Worm (Caenorhabditis elegans): Measurements from ENCODE around the gene coa-3.

Gene coa-3

ce11 chrII:4573084-4573483 is 29.3 kb downstream of the coa-3 start:
- no peak for TF ChIP-seq lin-29 (GFP tag; IDR thresholded peaks at IDR 0.05)
- TF ChIP-seq dpl-1 (GFP tag; optimal IDR thresholded peaks at IDR 0.05) = no peak
- no peak for TF ChIP-seq mes-2 (tag; optimal IDR thresholded peaks at IDR 0.05; ENCODE audit: poor library complexity, severe bottlenecking)
- no peak for TF ChIP-seq arid-1 (GFP tag; conservative IDR thresholded peaks at IDR 0.05)
- TF ChIP-seq aha-1 (tag) = peak; percentile 80
- TF ChIP-seq dmd-9 (GFP tag; IDR thresholded peaks at IDR 0.05) = no peak
- 0 out of 2 replicates have a peak, but pooled peaks have one; percentile 4 for TF ChIP-seq mxl-2 (GFP tag; conservative IDR thresholded peaks at IDR 0.05)

ce11 chrII:4572579-4572978 is 29.9 kb downstream of the coa-3 start:
- TF ChIP-seq spr-3 (GFP tag; optimal IDR thresholded peaks at IDR 0.05) (no peak), nhr-48 (tag; optimal IDR thresholded peaks at IDR 0.05) (no peak), arid-1 (GFP tag; conservative IDR thresholded peaks at IDR 0.05) (no peak), daf-16 (GFP tag; optimal IDR thresholded peaks at IDR 0.05) (no peak), daf-16 (tag; optimal IDR thresholded peaks at IDR 0.05) (no peak), pqm-1 (tag; optimal IDR thresholded peaks at IDR 0.05) (no peak), daf-12 (tag; optimal IDR thresholded peaks at IDR 0.05) (no peak), zip-2 (tag; optimal IDR thresholded peaks at IDR 0.05) (no peak), sdz-12 (GFP tag; optimal IDR thresholded peaks at IDR 0.05) (no peak), dmd-9 (GFP tag; IDR thresholded peaks at IDR 0.05) (no peak), mdl-1 (tag; optimal IDR thresholded peaks at IDR 0.05) (no peak), dmd-6 (GFP tag; IDR thresholded peaks at IDR 0.05) (no peak), nhr-11 (tag; optimal IDR thresholded peaks at IDR 0.05) (no peak), mxl-2 (GFP tag; conservative IDR thresholded peaks at IDR 0.05) (no peak), zfp-2 (tag; optimal IDR thresholded peaks at IDR 0.05) (no peak), egl-27 (tag; optimal IDR thresholded peaks at IDR 0.05) (no peak), gei-8 (GFP tag; optimal IDR thresholded peaks at IDR 0.05) (no peak), Y105C5A.15 (GFP tag; IDR thresholded peaks at IDR 0.05) (no peak), fkh-10 (GFP tag; optimal IDR thresholded peaks at IDR 0.05) (no peak), ctbp-1 (GFP tag; IDR thresholded peaks at IDR 0.05) (no peak), snpc-1.2 (GFP tag; IDR thresholded peaks at IDR 0.05) (no peak)

DNA sequence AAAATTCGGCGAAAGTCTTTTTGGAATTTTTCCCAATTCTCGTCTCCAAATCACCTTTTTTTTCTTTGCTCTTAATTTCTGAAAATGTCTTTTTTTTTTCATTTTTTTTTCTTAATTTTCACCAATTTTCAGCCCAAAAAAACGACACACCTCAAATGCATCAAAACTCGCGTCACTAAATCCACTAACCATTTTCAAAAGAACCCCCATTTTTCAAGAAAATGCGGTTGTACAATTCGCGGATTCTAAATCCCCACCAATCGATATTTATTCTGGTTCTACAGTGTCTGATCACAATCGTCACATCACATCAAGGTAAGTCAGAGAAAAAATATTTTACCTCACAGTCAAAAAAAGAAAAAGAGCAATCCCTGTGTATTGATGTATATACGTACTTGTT is 30.6 kb downstream of the coa-3 start, which contains the start of gene vab-1:
Gene vab-1, plus strand, starts transcription at position 133 of the 400 bp plus-strand sequence.
- TF ChIP-seq unc-62 (GFP tag; optimal IDR thresholded peaks at IDR 0.05 in 1 of 2) (peak in 1 of 2 experiments; percentile 50), unc-62 (tag; optimal IDR thresholded peaks at IDR 0.05) (no peak), Y5F2A.4 (GFP tag; optimal IDR thresholded peaks at IDR 0.05) (no peak)

ce11 chrII:4571112-4571511 is 31.3 kb downstream of the coa-3 start:
- no peak for TF ChIP-seq rbr-2 (tag; optimal IDR thresholded peaks at IDR 0.05)
- peak; percentile 87 for TF ChIP-seq set-16 (GFP tag; IDR thresholded peaks at IDR 0.05)
- no peak for TF ChIP-seq skn-1 (tag; optimal IDR thresholded peaks at IDR 0.05)
- 0 out of 2 replicates have a peak, but pooled peaks have one; percentile 46 for TF ChIP-seq egl-43 (GFP tag; IDR thresholded peaks at IDR 0.05)

DNA sequence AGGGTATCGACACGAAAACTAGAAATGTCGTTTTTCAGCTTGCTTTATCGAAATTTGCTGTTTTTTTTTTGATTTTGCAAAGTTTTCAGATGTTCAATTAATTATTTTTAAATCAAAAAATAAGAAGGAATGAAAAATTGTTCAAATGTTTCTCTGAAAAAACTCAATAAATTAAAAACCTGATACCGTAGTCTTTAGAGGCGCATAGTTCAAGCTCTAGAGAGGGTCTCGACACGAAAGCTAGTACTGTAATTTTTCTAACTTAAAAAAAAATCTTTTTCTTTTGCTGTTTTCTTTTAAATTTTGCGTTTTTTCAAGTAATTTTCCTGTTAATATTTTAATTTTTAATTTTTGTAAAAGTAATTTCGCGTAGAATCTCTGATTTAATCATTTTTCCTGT is 36.2 kb downstream of the coa-3 start:
- TF ChIP-seq dmd-8 (GFP tag; IDR thresholded peaks at IDR 0.05) = no peak
- no peak for TF ChIP-seq unc-62 (GFP tag; optimal IDR thresholded peaks at IDR 0.05 in 1 of 2)
- no peak for TF ChIP-seq unc-62 (tag; optimal IDR thresholded peaks at IDR 0.05)
- no peak for TF ChIP-seq D1046.2 (GFP tag; IDR thresholded peaks at IDR 0.05)
- TF ChIP-seq lsy-2 (tag; optimal IDR thresholded peaks at IDR 0.05) = peak in 1 of 2 experiments; percentile 27
- no peak for TF ChIP-seq nhr-77 (tag; optimal IDR thresholded peaks at IDR 0.05)
- TF ChIP-seq zip-11 (GFP tag; IDR thresholded peaks at IDR 0.05) = no peak

Data from whole organism, L4 larva.